Fruit fly (Drosophila melanogaster) whole organism, prepupa: ENCODE measurements around the gene slp1.

ENCODE experiments used
- CG10631 ChIP-seq: fragments of 200-800 bp; sonication (Bioruptor generic); optimal IDR thresholded peaks from 2 replicates; lab custom pipeline; 2016; ENCODE audit warnings: missing biosample characterization, missing genetic modification characterization
- CG10669 ChIP-seq: fragments of 200-800 bp; sonication (Bioruptor generic); optimal IDR thresholded peaks from 3 replicates; lab custom pipeline; 2018; ENCODE audit warnings: missing biosample characterization, mild to moderate bottlenecking, missing genetic modification characterization, moderate library complexity
- CG11294 ChIP-seq: fragments of 200-800 bp; sonication (Bioruptor generic); IDR thresholded peaks from 2 replicates; pipeline ENCODE4 v1.3.6; 2022; ENCODE audit warnings: missing biosample characterization, missing genetic modification characterization
- CG11762 ChIP-seq: fragments of 200-800 bp; sonication (Bioruptor generic); optimal IDR thresholded peaks from 3 replicates; lab custom pipeline; 2016; ENCODE audit warnings: missing biosample characterization, missing genetic modification characterization; ENCODE audit not compliant: insufficient read depth
- CG11902 ChIP-seq: fragments of 200-800 bp; sonication (Bioruptor generic); optimal IDR thresholded peaks from 3 replicates; lab custom pipeline; 2016; ENCODE audit warnings: missing biosample characterization, missing genetic modification characterization
- CG15336 ChIP-seq: fragments of 200-800 bp; sonication (Bioruptor generic); IDR thresholded peaks from 2 replicates; pipeline ENCODE4 v1.3.6; 2022; ENCODE audit warnings: missing biosample characterization, missing genetic modification characterization
- CG1621 ChIP-seq: fragments of 200-800 bp; sonication (Bioruptor generic); optimal IDR thresholded peaks from 3 replicates; lab custom pipeline; 2018; ENCODE audit warnings: missing biosample characterization, mild to moderate bottlenecking, missing genetic modification characterization
- CG3032 ChIP-seq: fragments of 200-800 bp; optimal IDR thresholded peaks from 2 replicates; lab custom pipeline; 2019; ENCODE audit warnings: missing biosample characterization, mild to moderate bottlenecking, missing genetic modification characterization, moderate library complexity
- CG32006 ChIP-seq: fragments of 200-800 bp; sonication (Bioruptor generic); optimal IDR thresholded peaks from 3 replicates; lab custom pipeline; 2017; ENCODE audit warnings: missing biosample characterization, mild to moderate bottlenecking, missing genetic modification characterization
- CG34406 ChIP-seq: fragments of 200-800 bp; sonication (Bioruptor generic); optimal IDR thresholded peaks from 3 replicates; lab custom pipeline; 2016; ENCODE audit warnings: missing biosample characterization, missing genetic modification characterization
- CG3919 ChIP-seq: fragments of 200-800 bp; sonication (Bioruptor generic); optimal IDR thresholded peaks from 3 replicates; lab custom pipeline; 2016; ENCODE audit warnings: missing biosample characterization, missing genetic modification characterization
- CG4318 ChIP-seq: fragments of 200-800 bp; sonication (Bioruptor generic); optimal IDR thresholded peaks from 3 replicates; lab custom pipeline; 2017; ENCODE audit warnings: missing biosample characterization, mild to moderate bottlenecking, missing genetic modification characterization
- CG6163 ChIP-seq: fragments of 200-800 bp; sonication (Bioruptor generic); IDR thresholded peaks from 3 replicates; pipeline ENCODE4 v1.3.6; 2022; ENCODE audit warnings: missing biosample characterization, missing genetic modification characterization
- CG6792 ChIP-seq: fragments of 200-800 bp; sonication (Bioruptor generic); optimal IDR thresholded peaks from 3 replicates; lab custom pipeline; 2016; ENCODE audit warnings: missing biosample characterization, missing genetic modification characterization
- CG6854 ChIP-seq: fragments of 200-800 bp; sonication (Bioruptor generic); optimal IDR thresholded peaks from 2 replicates; lab custom pipeline; 2017; ENCODE audit warnings: missing biosample characterization, mild to moderate bottlenecking, missing genetic modification characterization
- CG7368 ChIP-seq: fragments of 200-800 bp; sonication (Bioruptor generic); optimal IDR thresholded peaks from 3 replicates; lab custom pipeline; 2016; ENCODE audit warnings: missing biosample characterization, missing genetic modification characterization
- CG8119 ChIP-seq: fragments of 200-800 bp; sonication (Bioruptor generic); IDR thresholded peaks from 3 replicates; pipeline ENCODE4 v1.3.6; 2022; ENCODE audit warnings: missing biosample characterization, missing genetic modification characterization
- CG8632 ChIP-seq: fragments of 200-800 bp; sonication (Bioruptor generic); optimal IDR thresholded peaks from 3 replicates; lab custom pipeline; 2016; ENCODE audit warnings: missing biosample characterization, missing genetic modification characterization
- Eip75B ChIP-seq: fragments of 200-800 bp; sonication (Bioruptor generic); optimal IDR thresholded peaks from 3 replicates; lab custom pipeline; 2016; ENCODE audit warnings: missing biosample characterization, missing genetic modification characterization
- Eip78C ChIP-seq: fragments of 200-800 bp; sonication (Bioruptor generic); peaks from one replicate; lab custom pipeline; 2016; ENCODE audit warnings: missing biosample characterization, missing genetic modification characterization
- Eip93F ChIP-seq: fragments of 200-800 bp; sonication (Bioruptor generic); optimal IDR thresholded peaks from 2 replicates; lab custom pipeline; 2016; ENCODE audit warnings: missing biosample characterization, mild to moderate bottlenecking, missing genetic modification characterization
- Ets21C ChIP-seq: fragments of 200-800 bp; sonication (Bioruptor generic); optimal IDR thresholded peaks from 3 replicates; lab custom pipeline; 2016; ENCODE audit warnings: missing biosample characterization, missing genetic modification characterization
- Ets96B ChIP-seq: fragments of 200-800 bp; optimal IDR thresholded peaks from 2 replicates; lab custom pipeline; 2019; ENCODE audit warnings: missing biosample characterization, mild to moderate bottlenecking, missing genetic modification characterization, moderate library complexity
- Gug ChIP-seq: fragments of 200-800 bp; sonication (Bioruptor generic); IDR thresholded peaks from 2 replicates; pipeline ENCODE4 v1.3.6; 2022; ENCODE audit warnings: missing biosample characterization, missing genetic modification characterization
- Hr4 ChIP-seq: fragments of 200-800 bp; sonication (Bioruptor generic); optimal IDR thresholded peaks from 3 replicates; lab custom pipeline; 2016; ENCODE audit warnings: missing biosample characterization, missing genetic modification characterization
- Lpt ChIP-seq: fragments of 200-800 bp; sonication (Bioruptor generic); optimal IDR thresholded peaks from 3 replicates; lab custom pipeline; 2016; ENCODE audit warnings: missing biosample characterization, missing genetic modification characterization
- Sox14 ChIP-seq: fragments of 200-800 bp; sonication (Bioruptor generic); optimal IDR thresholded peaks from 3 replicates; lab custom pipeline; 2016; ENCODE audit warnings: missing biosample characterization, missing genetic modification characterization
- achi ChIP-seq: fragments of 200-800 bp; sonication (Bioruptor generic); optimal IDR thresholded peaks from 3 replicates; lab custom pipeline; 2016; ENCODE audit warnings: missing biosample characterization, missing genetic modification characterization
- acj6 ChIP-seq: fragments of 200-800 bp; sonication (Bioruptor generic); optimal IDR thresholded peaks from 3 replicates; lab custom pipeline; 2016; ENCODE audit warnings: missing biosample characterization, missing genetic modification characterization
- cyc ChIP-seq: fragments of 200-800 bp; sonication (Bioruptor generic); optimal IDR thresholded peaks from 3 replicates; lab custom pipeline; 2016; ENCODE audit warnings: missing biosample characterization, missing genetic modification characterization
- dsx ChIP-seq: fragments of 200-800 bp; optimal IDR thresholded peaks from 3 replicates; lab custom pipeline; 2019; ENCODE audit warnings: missing biosample characterization, mild to moderate bottlenecking, missing genetic modification characterization, moderate library complexity; ENCODE audit not compliant: poor library complexity, severe bottlenecking
- eg ChIP-seq: fragments of 200-800 bp; sonication (Bioruptor generic); IDR thresholded peaks from 3 replicates; pipeline ENCODE4 v1.3.6; 2022; ENCODE audit warnings: missing biosample characterization, missing genetic modification characterization
- fd85E ChIP-seq: fragments of 200-800 bp; sonication (Bioruptor generic); optimal IDR thresholded peaks from 3 replicates; lab custom pipeline; 2016; ENCODE audit warnings: missing biosample characterization, missing genetic modification characterization
- lz ChIP-seq: fragments of 200-800 bp; sonication (Bioruptor generic); optimal IDR thresholded peaks from 3 replicates; lab custom pipeline; 2016; ENCODE audit warnings: missing biosample characterization, missing genetic modification characterization
- pdm3 ChIP-seq: fragments of 200-800 bp; sonication (Bioruptor generic); optimal IDR thresholded peaks from 3 replicates; lab custom pipeline; 2016; ENCODE audit warnings: missing biosample characterization, missing genetic modification characterization
- salr ChIP-seq, 2 experiments: fragments of 200-800 bp; sonication (Bioruptor generic); optimal IDR thresholded peaks; 3 replicates each; lab custom pipeline; 2016 to 2018; ENCODE audit warnings: missing biosample characterization in 2 of 2, missing genetic modification characterization in 2 of 2, mild to moderate bottlenecking in 1 of 2
- spab ChIP-seq: fragments of 200-800 bp; sonication (Bioruptor generic); optimal IDR thresholded peaks from 2 replicates; lab custom pipeline; 2017; ENCODE audit warnings: missing biosample characterization, mild to moderate bottlenecking, missing genetic modification characterization, missing genetic modification reagents
- svp ChIP-seq: fragments of 200-800 bp; sonication (Bioruptor generic); peaks from one replicate; lab custom pipeline; 2016; ENCODE audit warnings: missing biosample characterization, missing genetic modification characterization
- topi ChIP-seq: fragments of 200-800 bp; sonication (Bioruptor generic); optimal IDR thresholded peaks from 3 replicates; lab custom pipeline; 2016; ENCODE audit warnings: missing biosample characterization, missing genetic modification characterization

The slp1 gene

dm6 chr2L:3805274-3806196 lies 19.9 kb upstream of the slp1 start (continued):
- TF ChIP-seq salr (GFP tag; optimal IDR thresholded peaks at IDR 0.05; lab: Kevin White, UChicago) = peak in 1 of 2 experiments; percentile 92
- no peak for TF ChIP-seq CG11902 (GFP tag; lab: Kevin White, UChicago)
- no peak for TF ChIP-seq CG6792 (GFP tag; lab: Kevin White, UChicago)
- peak; percentile 86 for TF ChIP-seq CG32006
- TF ChIP-seq Eip78C (GFP tag; lab: Kevin White, UChicago) = peak; percentile 93
- TF ChIP-seq topi (GFP tag; lab: Kevin White, UChicago) = peak; percentile 28
- TF ChIP-seq Hr4 = no peak
- TF ChIP-seq Ets21C (GFP tag; lab: Kevin White, UChicago) = no peak
- peak; percentile 23 for TF ChIP-seq CG8632 (GFP tag; lab: Kevin White, UChicago)
- no peak for TF ChIP-seq lz (GFP tag; lab: Kevin White, UChicago)
- TF ChIP-seq CG6854 (GFP tag; lab: Kevin White, UChicago) = no peak
- no peak for TF ChIP-seq Eip93F (GFP tag; lab: Kevin White, UChicago)
- TF ChIP-seq CG15336 (GFP tag; lab: Robert Waterston, UW) = peak; percentile 16; the same call in 1 of the 2 replicates
- TF ChIP-seq Ets96B (tag; lab: Kevin White, UChicago) = peak; percentile 38
- TF ChIP-seq acj6 (GFP tag; lab: Kevin White, UChicago) = peak; percentile 40
- no peak for TF ChIP-seq cyc (GFP tag; lab: Kevin White, UChicago)
- peak; percentile 67 for TF ChIP-seq CG6163
- TF ChIP-seq eg (GFP tag; lab: Robert Waterston, UW) = peak; percentile 77
- no peak for TF ChIP-seq pdm3 (GFP tag; lab: Kevin White, UChicago)
- no peak for TF ChIP-seq CG1621 (tag; lab: Kevin White, UChicago)
- peak; percentile 19; the same call in 1 of the 2 replicates for TF ChIP-seq Gug (GFP tag; lab: Robert Waterston, UW)
- TF ChIP-seq CG8119 (GFP tag; lab: Robert Waterston, UW) = peak; percentile 52; the same call in 1 of the 3 replicates
- no peak for TF ChIP-seq fd85E (GFP tag; lab: Kevin White, UChicago)

dm6 chr2L:3806197-3807030 lies 19.1 kb upstream of the slp1 start:
- peak; percentile 40 for TF ChIP-seq CG3919
- TF ChIP-seq CG7368 (GFP tag; lab: Kevin White, UChicago) = peak; percentile 13
- TF ChIP-seq svp (GFP tag; lab: Kevin White, UChicago) = no peak
- TF ChIP-seq CG34406 = peak; percentile 11
- no peak for TF ChIP-seq Eip75B (GFP tag; lab: Kevin White, UChicago)
- TF ChIP-seq CG11294 (GFP tag; lab: Robert Waterston, UW) = 0 out of 2 replicates have a peak, but pooled peaks have one; percentile 17
- TF ChIP-seq Lpt = peak; percentile 40
- peak; percentile 35 for TF ChIP-seq Ets96B (tag; lab: Kevin White, UChicago)
- peak; percentile 42 for TF ChIP-seq achi
- no peak for TF ChIP-seq CG4318
- peak; percentile 66 for TF ChIP-seq CG15336 (GFP tag; lab: Robert Waterston, UW)
- TF ChIP-seq CG3032 (tag; lab: Kevin White, UChicago) = peak; percentile 23
- TF ChIP-seq dsx (GFP tag; lab: Kevin White, UChicago) = no peak
- no peak for TF ChIP-seq CG11762 (GFP tag; lab: Kevin White, UChicago)
- TF ChIP-seq Sox14 (GFP tag; lab: Kevin White, UChicago) = no peak
- no peak for TF ChIP-seq spab (GFP tag; lab: Kevin White, UChicago)
- peak; percentile 19 for TF ChIP-seq CG10669
- TF ChIP-seq CG6163 = peak; percentile 68; the same call in 2 of the 3 replicates
- TF ChIP-seq eg (GFP tag; lab: Robert Waterston, UW) = peak; percentile 74
- TF ChIP-seq Eip78C (GFP tag; lab: Kevin White, UChicago) = no peak
- TF ChIP-seq Eip93F (GFP tag; lab: Kevin White, UChicago) = no peak
- peak; percentile 17 for TF ChIP-seq CG10631
